Fruit fly (Drosophila melanogaster): ENCODE data around the gene mesh.

mesh gene

dm6 chr3R:31134056-31134455 is 61.5 kb downstream of the mesh start, which contains the start of gene Gycbeta100B (continued):
- peak; percentile 4 for TF ChIP-seq CG1529 (GFP tag; optimal IDR thresholded peaks at IDR 0.05)
- peak; percentile 11; the same call in 1 of the 3 replicates for TF ChIP-seq H15 (GFP tag; IDR thresholded peaks at IDR 0.05)
- peak in 1 of 2 experiments; percentile 31 for TF ChIP-seq crp (GFP tag; optimal IDR thresholded peaks at IDR 0.05)
- peak; percentile 68 for TF ChIP-seq CG3281 (GFP tag; optimal IDR thresholded peaks at IDR 0.05)
- TF ChIP-seq croc (GFP tag; conservative IDR thresholded peaks at IDR 0.05) = no peak
- peak; percentile 15 for TF ChIP-seq CG17568 (GFP tag; optimal IDR thresholded peaks at IDR 0.05)
- no peak for TF ChIP-seq CG14860 (GFP tag; IDR thresholded peaks at IDR 0.05; ENCODE audit: partially characterized antibody)
- TF ChIP-seq cwo (GFP tag; optimal IDR thresholded peaks at IDR 0.05) = peak; percentile 14
- TF ChIP-seq HLH3B (GFP tag; IDR thresholded peaks at IDR 0.05) = peak; percentile 37; the same call in 1 of the 2 replicates
- TF ChIP-seq slbo (GFP tag; IDR thresholded peaks at IDR 0.05) = peak; percentile 42; the same call in 1 of the 2 replicates
- TF ChIP-seq Asciz (GFP tag; optimal IDR thresholded peaks at IDR 0.05) = peak; percentile 29

dm6 chr3R:31130566-31130965 is 65.0 kb downstream of the mesh start, which contains the start of gene Ktch:
Gene Ktch (minus strand): TSS chr3R:31130666.
- no peak for TF ChIP-seq yki (optimal IDR thresholded peaks at IDR 0.05)
- no peak for TF ChIP-seq gce (GFP tag; IDR thresholded peaks at IDR 0.05)
- TF ChIP-seq ab (GFP tag; optimal IDR thresholded peaks at IDR 0.05) = no peak
- no peak for TF ChIP-seq sim (GFP tag; IDR thresholded peaks at IDR 0.05)
- TF ChIP-seq z (GFP tag; IDR thresholded peaks at IDR 0.05) = no peak
- TF ChIP-seq ATbp (GFP tag; optimal IDR thresholded peaks at IDR 0.05) = no peak
- no peak for TF ChIP-seq Atf-2 (GFP tag; optimal IDR thresholded peaks at IDR 0.05)
- no peak for TF ChIP-seq odd (GFP tag; optimal IDR thresholded peaks at IDR 0.05)
- no peak for TF ChIP-seq Opbp (GFP tag; IDR thresholded peaks at IDR 0.05; ENCODE audit: partially characterized antibody)
- no peak for TF ChIP-seq hkb (optimal IDR thresholded peaks at IDR 0.05)
- TF ChIP-seq hkb (GFP tag; IDR thresholded peaks at IDR 0.05) = no peak
- no peak for TF ChIP-seq CG34224 (GFP tag; IDR thresholded peaks at IDR 0.05; ENCODE audit: partially characterized antibody)
- no peak for TF ChIP-seq CG16863 (GFP tag; optimal IDR thresholded peaks at IDR 0.05)
